Fruit fly (Drosophila melanogaster) whole organism: ENCODE data around the gene Ptpmeg.

Source experiments
- CG8478 ChIP-seq: fragments of >200 bp; optimal IDR thresholded peaks from 2 replicates; lab custom pipeline; 2018; ENCODE audit warnings: inconsistent platforms
- EcR ChIP-seq, 2 experiments: fragments of >200 bp; optimal IDR thresholded peaks; 2 replicates each; lab custom pipeline; 2017; ENCODE audit warnings: missing biosample characterization in 2 of 2, missing genetic modification characterization in 2 of 2, missing genetic modification reagents in 2 of 2
- pan ChIP-seq: fragments of >200 bp; optimal IDR thresholded peaks from 2 replicates; lab custom pipeline; 2017
- psq ChIP-seq: fragments of >200 bp; optimal IDR thresholded peaks from 2 replicates; lab custom pipeline; 2017

dm6 chr3L:392622-393159, 64.8 kb downstream of the Ptpmeg start, which contains the start of gene trh:
- TF ChIP-seq CG8478 (no peak), EcR (GFP tag; optimal IDR thresholded peaks at IDR 0.05; lab: Kevin White, UChicago) (no peak), pan (lab: Kevin White, UChicago) (no peak), psq (no peak)
